Fruit fly (Drosophila melanogaster) whole organism, embryonic: ENCODE measurements around the gene Crz.

Experiments used
- Ada2b ChIP-seq: fragments of 200-800 bp; sonication (Bioruptor generic); IDR thresholded peaks from 2 replicates; pipeline ENCODE4 v1.3.6; 2022; ENCODE audit warnings: missing biosample characterization, missing genetic modification characterization
- Atf-2 ChIP-seq: fragments of 200-800 bp; sonication (Bioruptor generic); optimal IDR thresholded peaks from 2 replicates; lab custom pipeline; 2016; ENCODE audit warnings: missing biosample characterization, missing genetic modification characterization
- BtbVII ChIP-seq: fragments of 200-800 bp; sonication (Bioruptor generic); optimal IDR thresholded peaks from 3 replicates; lab custom pipeline; 2017; ENCODE audit warnings: missing biosample characterization, mild to moderate bottlenecking, missing genetic modification characterization
- CG10209 ChIP-seq: fragments of 200-800 bp; sonication (Bioruptor generic); optimal IDR thresholded peaks from 3 replicates; lab custom pipeline; 2017; ENCODE audit warnings: missing biosample characterization, mild to moderate bottlenecking, missing genetic modification characterization, missing genetic modification reagents
- CG10565 ChIP-seq: fragments of 200-800 bp; sonication (Bioruptor generic); optimal IDR thresholded peaks from 3 replicates; lab custom pipeline; 2016; ENCODE audit warnings: missing biosample characterization, mild to moderate bottlenecking, missing genetic modification characterization
- CG12769 ChIP-seq: fragments of 200-800 bp; sonication (Bioruptor generic); optimal IDR thresholded peaks from 2 replicates; lab custom pipeline; 2019; ENCODE audit warnings: missing biosample characterization, mild to moderate bottlenecking, missing genetic modification characterization, moderate library complexity
- CG13296 ChIP-seq: fragments of 200-800 bp; sonication (Bioruptor generic); optimal IDR thresholded peaks from 3 replicates; lab custom pipeline; 2018; ENCODE audit warnings: missing biosample characterization, mild to moderate bottlenecking, missing genetic modification characterization
- CG15269 ChIP-seq: fragments of 200-800 bp; sonication (Bioruptor generic); optimal IDR thresholded peaks from 2 replicates; lab custom pipeline; 2018; ENCODE audit warnings: missing biosample characterization, mild to moderate bottlenecking, missing genetic modification characterization, moderate library complexity
- CG15514 ChIP-seq: fragments of 200-800 bp; sonication (Bioruptor generic); optimal IDR thresholded peaks from 3 replicates; lab custom pipeline; 2017; ENCODE audit warnings: missing biosample characterization, missing genetic modification characterization, mild to moderate bottlenecking, moderate library complexity, missing genetic modification reagents
- CG17328 ChIP-seq: fragments of 200-800 bp; sonication (Bioruptor generic); IDR thresholded peaks from 2 replicates; pipeline ENCODE4 v1.3.6; 2022; ENCODE audit warnings: missing biosample characterization, missing genetic modification characterization
- CG18262 ChIP-seq: fragments of 200-800 bp; optimal IDR thresholded peaks from 3 replicates; lab custom pipeline; 2019; ENCODE audit warnings: missing biosample characterization, mild to moderate bottlenecking, missing genetic modification characterization, moderate library complexity
- CG2120 ChIP-seq: fragments of 200-800 bp; sonication (Bioruptor generic); optimal IDR thresholded peaks from 3 replicates; lab custom pipeline; 2016; ENCODE audit warnings: missing biosample characterization, missing genetic modification characterization
- CG2678 ChIP-seq: fragments of 200-800 bp; sonication (Bioruptor generic); optimal IDR thresholded peaks from 3 replicates; lab custom pipeline; 2019; ENCODE audit warnings: missing biosample characterization, mild to moderate bottlenecking, missing genetic modification characterization, moderate library complexity
- CG30403 ChIP-seq: fragments of 200-800 bp; sonication (Bioruptor generic); optimal IDR thresholded peaks from 3 replicates; lab custom pipeline; 2016; ENCODE audit warnings: missing biosample characterization, missing genetic modification characterization
- CG4282 ChIP-seq: fragments of 200-800 bp; sonication (Bioruptor generic); optimal IDR thresholded peaks from 2 replicates; lab custom pipeline; 2016; ENCODE audit warnings: missing biosample characterization, missing genetic modification characterization
- CG4820 ChIP-seq: fragments of 200-800 bp; sonication (Bioruptor generic); optimal IDR thresholded peaks from 3 replicates; lab custom pipeline; 2016; ENCODE audit warnings: missing biosample characterization, missing genetic modification characterization
- CG4854 ChIP-seq: fragments of 200-800 bp; sonication (Bioruptor generic); optimal IDR thresholded peaks from 2 replicates; lab custom pipeline; 2016; ENCODE audit warnings: missing biosample characterization, missing genetic modification characterization, inconsistent platforms
- CG5180 ChIP-seq: fragments of 200-800 bp; sonication (Bioruptor generic); optimal IDR thresholded peaks from 3 replicates; lab custom pipeline; 2017; ENCODE audit warnings: missing biosample characterization, missing genetic modification characterization, mild to moderate bottlenecking, moderate library complexity, missing genetic modification reagents
- CG6254 ChIP-seq: fragments of 200-800 bp; sonication (Bioruptor generic); optimal IDR thresholded peaks from 3 replicates; lab custom pipeline; 2017; ENCODE audit warnings: mild to moderate bottlenecking, missing biosample characterization, missing genetic modification reagents, missing genetic modification characterization
- CG7839 ChIP-seq: fragments of 200-800 bp; sonication (Bioruptor generic); optimal IDR thresholded peaks from 3 replicates; lab custom pipeline; 2018; ENCODE audit warnings: missing biosample characterization, mild to moderate bottlenecking, missing genetic modification characterization, moderate library complexity
- CG8290 ChIP-seq, 3 experiments: fragments of 200-800 bp; sonication (Bioruptor generic); optimal IDR thresholded peaks; 2 replicates each; lab custom pipeline; 2016 to 2019; ENCODE audit warnings: missing biosample characterization in 3 of 3, missing genetic modification characterization in 3 of 3, mild to moderate bottlenecking in 2 of 3, moderate library complexity in 1 of 3
- CG9817 ChIP-seq: fragments of 200-800 bp; sonication (Bioruptor generic); optimal IDR thresholded peaks from 2 replicates; lab custom pipeline; 2018; ENCODE audit warnings: missing biosample characterization, mild to moderate bottlenecking, missing genetic modification characterization, moderate library complexity
- CG9932 ChIP-seq: fragments of 200-800 bp; sonication (Bioruptor generic); IDR thresholded peaks from 2 replicates; pipeline ENCODE4 v1.3.6; 2022; ENCODE audit warnings: missing biosample characterization, missing genetic modification characterization
- Fer3 ChIP-seq: fragments of 200-800 bp; sonication (Bioruptor generic); optimal IDR thresholded peaks from 2 replicates; lab custom pipeline; 2018; ENCODE audit warnings: missing biosample characterization, mild to moderate bottlenecking, missing genetic modification characterization, moderate library complexity
- HmgZ ChIP-seq: fragments of 200-800 bp; sonication (Bioruptor generic); optimal IDR thresholded peaks from 2 replicates; lab custom pipeline; 2018; ENCODE audit warnings: missing biosample characterization, mild to moderate bottlenecking, missing genetic modification characterization
- Hmr ChIP-seq: fragments of 200-800 bp; sonication (Bioruptor generic); optimal IDR thresholded peaks from 3 replicates; lab custom pipeline; 2017; ENCODE audit warnings: mild to moderate bottlenecking, missing biosample characterization, missing genetic modification reagents, missing genetic modification characterization
- Hr51 ChIP-seq, 2 experiments: fragments of 200-800 bp; sonication (Bioruptor generic); optimal IDR thresholded peaks; 2 replicates in 1 of 2; 3 replicates in 1 of 2; lab custom pipeline; 2016 to 2018; ENCODE audit warnings: missing biosample characterization in 2 of 2, missing genetic modification characterization in 2 of 2, mild to moderate bottlenecking in 1 of 2, moderate library complexity in 1 of 2
- Pdp1 ChIP-seq, 2 experiments: fragments of 200-800 bp; sonication (Bioruptor generic); optimal IDR thresholded peaks; 3 replicates each; lab custom pipeline; 2016; ENCODE audit warnings: missing biosample characterization in 2 of 2, missing genetic modification characterization in 2 of 2, mild to moderate bottlenecking in 1 of 2, moderate library complexity in 1 of 2
- Rfx ChIP-seq: fragments of 200-800 bp; sonication (Bioruptor generic); IDR thresholded peaks from 2 replicates; pipeline ENCODE4 v1.3.6; 2022; ENCODE audit warnings: missing biosample characterization, missing genetic modification characterization
- ase ChIP-seq: fragments of 200-800 bp; sonication (Bioruptor generic); IDR thresholded peaks from 3 replicates; pipeline ENCODE4 v1.3.6; 2022; ENCODE audit warnings: missing biosample characterization, missing genetic modification characterization
- bsh ChIP-seq, 2 experiments: fragments of 200-800 bp; sonication (Bioruptor generic); optimal IDR thresholded peaks; 2 replicates each; lab custom pipeline; 2017 to 2018; ENCODE audit warnings: mild to moderate bottlenecking in 2 of 2, missing biosample characterization in 2 of 2, missing genetic modification characterization in 2 of 2, moderate library complexity in 1 of 2
- cad ChIP-seq: fragments of >200 bp; optimal IDR thresholded peaks from 2 replicates; lab custom pipeline; 2017; ENCODE audit warnings: missing biosample characterization, missing genetic modification characterization
- cg ChIP-seq: fragments of 200-800 bp; sonication (Bioruptor generic); optimal IDR thresholded peaks from 3 replicates; lab custom pipeline; 2019; ENCODE audit warnings: missing biosample characterization, mild to moderate bottlenecking, missing genetic modification characterization, moderate library complexity
- chinmo ChIP-seq: fragments of 200-800 bp; sonication (Bioruptor generic); IDR thresholded peaks from 4 replicates; pipeline ENCODE4 v1.3.6; 2022; ENCODE audit warnings: missing biosample characterization, missing genetic modification characterization; ENCODE audit not compliant: partially characterized antibody
- cwo ChIP-seq: fragments of 200-800 bp; sonication (Bioruptor generic); optimal IDR thresholded peaks from 3 replicates; lab custom pipeline; 2017; ENCODE audit warnings: missing biosample characterization, missing genetic modification characterization, mild to moderate bottlenecking, moderate library complexity, missing genetic modification reagents
- dmrt99B ChIP-seq: fragments of 200-800 bp; sonication (Bioruptor generic); optimal IDR thresholded peaks from 2 replicates; lab custom pipeline; 2018; ENCODE audit warnings: missing biosample characterization, mild to moderate bottlenecking, missing genetic modification characterization, moderate library complexity
- eve ChIP-seq, 2 experiments: fragments of >200 bp; optimal IDR thresholded peaks; 2 replicates each; lab custom pipeline; 2017; ENCODE audit warnings: missing biosample characterization in 2 of 2, missing genetic modification characterization in 2 of 2
- gem ChIP-seq: fragments of 200-800 bp; sonication (Bioruptor generic); optimal IDR thresholded peaks from 2 replicates; lab custom pipeline; 2019; ENCODE audit warnings: missing biosample characterization, mild to moderate bottlenecking, missing genetic modification characterization, moderate library complexity
- kni ChIP-seq: fragments of 200-800 bp; sonication (Bioruptor generic); optimal IDR thresholded peaks from 3 replicates; lab custom pipeline; 2017; ENCODE audit warnings: mild to moderate bottlenecking, missing biosample characterization, missing genetic modification reagents, missing genetic modification characterization
- nmo ChIP-seq: fragments of 200-800 bp; sonication (Bioruptor generic); optimal IDR thresholded peaks from 2 replicates; lab custom pipeline; 2018; ENCODE audit warnings: missing biosample characterization, mild to moderate bottlenecking, missing genetic modification characterization, moderate library complexity
- odd ChIP-seq: fragments of 200-800 bp; sonication (Bioruptor generic); optimal IDR thresholded peaks from 2 replicates; lab custom pipeline; 2017; ENCODE audit warnings: missing biosample characterization, mild to moderate bottlenecking, missing genetic modification characterization
- repo ChIP-seq: fragments of 200-800 bp; sonication (Bioruptor generic); optimal IDR thresholded peaks from 2 replicates; lab custom pipeline; 2016; ENCODE audit warnings: missing biosample characterization, missing genetic modification characterization
- sens ChIP-seq: fragments of 200-800 bp; sonication (Bioruptor generic); peaks from one replicate; lab custom pipeline; 2016; ENCODE audit warnings: missing biosample characterization, missing genetic modification characterization
- so ChIP-seq: fragments of 200-800 bp; sonication (Bioruptor generic); IDR thresholded peaks from 3 replicates; pipeline ENCODE4 v1.3.6; 2022; ENCODE audit warnings: missing biosample characterization, missing genetic modification characterization
- ttk ChIP-seq: fragments of 200-800 bp; sonication (Bioruptor generic); IDR thresholded peaks from 2 replicates; pipeline ENCODE4 v2.1.2; 2022; ENCODE audit warnings: missing biosample characterization, missing genetic modification characterization
- tx ChIP-seq: fragments of 200-800 bp; sonication (Bioruptor generic); optimal IDR thresholded peaks from 2 replicates; lab custom pipeline; 2016; ENCODE audit warnings: missing biosample characterization, missing genetic modification characterization

The Crz gene

dm6 chr3R:14289958-14290835 lies 24.5 kb upstream of the Crz start (continued):
- TF ChIP-seq gem (peak; percentile 49), odd (GFP tag; lab: Kevin White, UChicago) (peak; percentile 4), repo (GFP tag; lab: Kevin White, UChicago) (no peak), CG9817 (peak; percentile 19), ase (GFP tag; lab: Robert Waterston, UW) (no peak), CG6254 (GFP tag; lab: Kevin White, UChicago) (no peak), CG2678 (peak; percentile 59), dmrt99B (tag; lab: Kevin White, UChicago) (peak; percentile 53), ttk (0 out of 2 replicates have a peak, but pooled peaks have one; percentile 10), Fer3 (peak; percentile 28), Hr51 (GFP tag; optimal IDR thresholded peaks at IDR 0.05; lab: Kevin White, UChicago) (peak in 1 of 2 experiments; percentile 59), CG10209 (GFP tag; lab: Kevin White, UChicago) (peak; percentile 19), CG4854 (no peak), so (GFP tag; lab: Robert Waterston, UW) (0 out of 3 replicates have a peak, but pooled peaks have one; percentile 9), CG9932 (0 out of 2 replicates have a peak, but pooled peaks have one; percentile 4), CG15269 (tag; lab: Kevin White, UChicago) (peak; percentile 21), CG18262 (tag; lab: Kevin White, UChicago) (peak; percentile 18), Rfx (GFP tag; lab: Robert Waterston, UW) (peak; percentile 29), CG4282 (GFP tag; lab: Kevin White, UChicago) (no peak), Ada2b (GFP tag; lab: Robert Waterston, UW) (peak; percentile 14; the same call in 1 of the 2 replicates), kni (no peak), tx (no peak), chinmo (GFP tag; lab: Robert Waterston, UW) (0 out of 4 replicates have a peak, but pooled peaks have one; percentile 26), eve (GFP tag; optimal IDR thresholded peaks at IDR 0.05; lab: Kevin White, UChicago) (peak in 1 of 2 experiments; percentile 15), CG17328 (GFP tag; lab: Robert Waterston, UW) (0 out of 2 replicates have a peak, but pooled peaks have one; percentile 7), cwo (peak; percentile 28), BtbVII (GFP tag; lab: Kevin White, UChicago) (no peak), CG10565 (GFP tag; lab: Kevin White, UChicago) (no peak), CG12769 (tag; lab: Kevin White, UChicago) (no peak), cg (peak; percentile 28), CG2120 (GFP tag; lab: Kevin White, UChicago) (peak; percentile 16), cad (no peak), sens (GFP tag; lab: Kevin White, UChicago) (peak; percentile 70), HmgZ (tag; lab: Kevin White, UChicago) (no peak), Hmr (GFP tag; lab: Kevin White, UChicago) (peak; percentile 37), bsh (GFP tag; optimal IDR thresholded peaks at IDR 0.05; lab: Kevin White, UChicago) (peak in 1 of 2 experiments; percentile 6), CG30403 (peak; percentile 23), nmo (GFP tag; lab: Kevin White, UChicago) (peak; percentile 22), CG5180 (GFP tag; lab: Kevin White, UChicago) (peak; percentile 5), CG4820 (GFP tag; lab: Kevin White, UChicago) (peak; percentile 18), CG13296 (GFP tag; lab: Kevin White, UChicago) (peak; percentile 25), CG15514 (peak; percentile 21), CG8290 (GFP tag; optimal IDR thresholded peaks at IDR 0.05; lab: Kevin White, UChicago) (no peak), CG8290 (tag; optimal IDR thresholded peaks at IDR 0.05; lab: Kevin White, UChicago) (peak in 1 of 2 experiments; percentile 15), Pdp1 (GFP tag; optimal IDR thresholded peaks at IDR 0.05; lab: Kevin White, UChicago) (peak in 1 of 2 experiments; percentile 43), Atf-2 (GFP tag; lab: Kevin White, UChicago) (no peak), CG7839 (peak; percentile 41)
